Worm (Caenorhabditis elegans) whole organism, L3 larva: ENCODE data around the gene glr-2.

Source experiments
- R02D3.7 ChIP-seq: fragments of 150-350 bp; optimal IDR thresholded peaks from 2 replicates; lab custom pipeline; 2014; ENCODE audit warnings: missing biosample characterization, missing genetic modification characterization
- elt-3 ChIP-seq, 3 experiments: fragments of 150-350 bp in 1 of 3; sonication (generic microtip) in 2 of 3; optimal IDR thresholded peaks; 2 replicates in 2 of 3; 4 replicates in 1 of 3; lab custom pipeline; 2014 to 2017; ENCODE audit warnings: missing biosample characterization in 3 of 3, missing genetic modification characterization in 3 of 3
- lin-15B ChIP-seq: fragments of 150-350 bp; optimal IDR thresholded peaks from 2 replicates; lab custom pipeline; 2014; ENCODE audit warnings: missing biosample characterization, missing genetic modification characterization
- tbx-2 ChIP-seq: sonication (generic microtip); optimal IDR thresholded peaks from 2 replicates; lab custom pipeline; 2016; ENCODE audit warnings: mild to moderate bottlenecking, missing genetic modification characterization, missing compliant biosample characterization

- TF ChIP-seq lin-15B (tag; lab: Kevin White, UChicago) (no peak), R02D3.7 (no peak), elt-3 (tag; optimal IDR thresholded peaks at IDR 0.05; lab: Kevin White, UChicago) (no peak), tbx-2 (tag; lab: Kevin White, UChicago) (no peak)
These were observed 48.3 kb upstream of the glr-2 start, which contains the start of gene mec-14 for ce11 chrIII:7192942-7193665.
